Worm (Caenorhabditis elegans) whole organism, young adult: ENCODE results near the gene K06A1.2.

Source experiments
- B0035.1 ChIP-seq: sonication (generic microtip); optimal IDR thresholded peaks from 2 replicates; lab custom pipeline; 2016; ENCODE audit warnings: missing genetic modification characterization, mild to moderate bottlenecking, missing compliant biosample characterization, missing genotype, missing genetic modification reagents
- C06A6.2 ChIP-seq: fragments of 200-800 bp; sonication (Bioruptor generic); conservative IDR thresholded peaks from 2 replicates; pipeline ENCODE4 v1.3.6; 2022; ENCODE audit warnings: missing genetic modification characterization, missing compliant biosample characterization
- F23B12.7 ChIP-seq: sonication (generic microtip); optimal IDR thresholded peaks from 2 replicates; lab custom pipeline; 2017; ENCODE audit warnings: missing genetic modification characterization, mild to moderate bottlenecking, missing compliant biosample characterization, antibody characterized with exemption, moderate library complexity; ENCODE audit not compliant: insufficient read depth
- F52B5.7 ChIP-seq: sonication (generic microtip); optimal IDR thresholded peaks from 2 replicates; lab custom pipeline; 2016; ENCODE audit warnings: mild to moderate bottlenecking, missing genetic modification characterization, missing compliant biosample characterization
- F57C9.4 ChIP-seq: sonication (generic microtip); optimal IDR thresholded peaks from 2 replicates; lab custom pipeline; 2017; ENCODE audit warnings: mild to moderate bottlenecking, missing genetic modification characterization, missing compliant biosample characterization
- K11D2.4 ChIP-seq: fragments of 200-800 bp; sonication (Bioruptor generic); IDR thresholded peaks from 2 replicates; pipeline ENCODE4 v1.3.6; 2022; ENCODE audit warnings: missing genetic modification reagents, missing genetic modification characterization, missing compliant biosample characterization
- T26A5.8 ChIP-seq: sonication (generic microtip); optimal IDR thresholded peaks from 2 replicates; lab custom pipeline; 2016; ENCODE audit warnings: missing genetic modification characterization, missing compliant biosample characterization
- Y53G8AR.9 ChIP-seq: fragments of 200-800 bp; sonication (Bioruptor generic); conservative IDR thresholded peaks from 2 replicates; pipeline ENCODE4 v1.3.6; 2022; ENCODE audit warnings: missing genetic modification reagents, missing genetic modification characterization, missing compliant biosample characterization
- Y95B8A.8 ChIP-seq: fragments of 200-800 bp; sonication (Bioruptor generic); IDR thresholded peaks from 2 replicates; pipeline ENCODE4 v1.3.6; 2022; ENCODE audit warnings: missing genetic modification reagents, missing genetic modification characterization, missing compliant biosample characterization
- ZK185.1 ChIP-seq: sonication (generic microtip); optimal IDR thresholded peaks from 2 replicates; lab custom pipeline; 2016; ENCODE audit warnings: mild to moderate bottlenecking, missing genetic modification characterization, missing compliant biosample characterization; ENCODE audit not compliant: poor library complexity, severe bottlenecking
- akir-1 ChIP-seq: fragments of 200-800 bp; sonication (Bioruptor generic); optimal IDR thresholded peaks from 2 replicates; lab custom pipeline; 2018; ENCODE audit warnings: mild to moderate bottlenecking, missing genetic modification characterization, moderate library complexity, missing compliant biosample characterization
- ama-1 ChIP-seq, 3 experiments: fragments of 150-350 bp in 1 of 3; sonication (generic microtip) in 2 of 3; optimal IDR thresholded peaks; 2 replicates each; lab custom pipeline; 2014 to 2018; ENCODE audit warnings: missing biosample characterization in 2 of 3, missing genetic modification characterization in 2 of 3, missing genetic modification reagents in 2 of 3
- aptf-2 ChIP-seq: fragments of 200-800 bp; sonication (Bioruptor generic); conservative IDR thresholded peaks from 2 replicates; pipeline ENCODE4 v1.3.6; 2022; ENCODE audit warnings: missing genetic modification reagents, missing genetic modification characterization, missing compliant biosample characterization
- aptf-3 ChIP-seq: fragments of 200-800 bp; sonication (Bioruptor generic); IDR thresholded peaks from 2 replicates; pipeline ENCODE4 v1.3.6; 2022; ENCODE audit warnings: missing genetic modification characterization, missing compliant biosample characterization
- attf-3 ChIP-seq: fragments of 200-800 bp; sonication (Bioruptor generic); conservative IDR thresholded peaks from 2 replicates; pipeline ENCODE4 v1.3.6; 2022; ENCODE audit warnings: missing genetic modification reagents, missing genetic modification characterization, missing compliant biosample characterization
- attf-6 ChIP-seq: fragments of 200-800 bp; sonication (Bioruptor generic); IDR thresholded peaks from 2 replicates; pipeline ENCODE4 v1.3.6; 2022; ENCODE audit warnings: missing genetic modification reagents, missing genetic modification characterization, missing compliant biosample characterization
- bed-2 ChIP-seq: fragments of 200-800 bp; sonication (Bioruptor generic); IDR thresholded peaks from 2 replicates; pipeline ENCODE4 v1.3.6; 2022; ENCODE audit warnings: missing genetic modification reagents, missing genetic modification characterization, missing compliant biosample characterization
- ccch-3 ChIP-seq: fragments of 200-800 bp; sonication (Bioruptor generic); optimal IDR thresholded peaks from 2 replicates; lab custom pipeline; 2018; ENCODE audit warnings: mild to moderate bottlenecking, missing genetic modification characterization, missing compliant biosample characterization
- ceh-100 ChIP-seq: fragments of 200-800 bp; sonication (Bioruptor generic); IDR thresholded peaks from 2 replicates; pipeline ENCODE4 v1.3.6; 2022; ENCODE audit warnings: missing genetic modification reagents, missing genetic modification characterization, missing compliant biosample characterization
- ceh-91 ChIP-seq: fragments of 200-800 bp; sonication (Bioruptor generic); IDR thresholded peaks from 2 replicates; pipeline ENCODE4 v1.3.6; 2022; ENCODE audit warnings: missing genetic modification reagents, missing genetic modification characterization, missing compliant biosample characterization
- chd-7 ChIP-seq: sonication (generic microtip); optimal IDR thresholded peaks from 2 replicates; lab custom pipeline; 2016; ENCODE audit warnings: mild to moderate bottlenecking, missing genetic modification characterization, moderate library complexity, missing compliant biosample characterization
- dpff-1 ChIP-seq: sonication (generic microtip); optimal IDR thresholded peaks from 2 replicates; lab custom pipeline; 2017; ENCODE audit warnings: mild to moderate bottlenecking, missing genetic modification characterization, missing compliant biosample characterization
- efl-1 ChIP-seq: fragments of 150-350 bp; optimal IDR thresholded peaks from 2 replicates; lab custom pipeline; 2014; ENCODE audit warnings: missing biosample characterization, missing genetic modification reagents, missing genetic modification characterization
- gei-17 ChIP-seq: fragments of 200-800 bp; sonication (Bioruptor generic); optimal IDR thresholded peaks from 2 replicates; lab custom pipeline; 2018; ENCODE audit warnings: mild to moderate bottlenecking, missing genetic modification characterization, missing compliant biosample characterization
- hlh-12 ChIP-seq: sonication (generic microtip); optimal IDR thresholded peaks from 2 replicates; lab custom pipeline; 2016; ENCODE audit warnings: missing genetic modification characterization, missing compliant biosample characterization
- let-526 ChIP-seq: fragments of 200-800 bp; sonication (Bioruptor generic); IDR thresholded peaks from 2 replicates; pipeline ENCODE4 v1.3.6; 2022; ENCODE audit warnings: missing genetic modification reagents, missing genetic modification characterization, missing compliant biosample characterization
- lin-26 ChIP-seq: fragments of 200-800 bp; sonication (Bioruptor generic); IDR thresholded peaks from 2 replicates; pipeline ENCODE4 v1.3.6; 2022; ENCODE audit warnings: missing genetic modification reagents, missing genetic modification characterization, missing compliant biosample characterization
- lin-54 ChIP-seq: fragments of 200-800 bp; sonication (Bioruptor generic); optimal IDR thresholded peaks from 2 replicates; lab custom pipeline; 2018; ENCODE audit warnings: mild to moderate bottlenecking, missing genetic modification characterization, missing compliant biosample characterization
- madf-6 ChIP-seq: fragments of 200-800 bp; sonication (Bioruptor generic); IDR thresholded peaks from 2 replicates; pipeline ENCODE4 v1.3.6; 2022; ENCODE audit warnings: missing genetic modification reagents, missing genetic modification characterization, missing compliant biosample characterization
- mcd-1 ChIP-seq: fragments of 200-800 bp; sonication (Bioruptor generic); IDR thresholded peaks from 2 replicates; pipeline ENCODE4 v1.3.6; 2022; ENCODE audit warnings: missing genetic modification reagents, missing genetic modification characterization, missing compliant biosample characterization
- nfya-1 ChIP-seq: sonication (generic microtip); optimal IDR thresholded peaks from 2 replicates; lab custom pipeline; 2017; ENCODE audit warnings: antibody characterized with exemption, missing compliant biosample characterization, missing genetic modification characterization, borderline replicate concordance; ENCODE audit not compliant: insufficient read depth
- nfya-2 ChIP-seq: fragments of 200-800 bp; sonication (Bioruptor generic); IDR thresholded peaks from 2 replicates; pipeline ENCODE4 v1.3.6; 2022; ENCODE audit warnings: missing genetic modification reagents, missing genetic modification characterization, missing compliant biosample characterization
- nfyb-1 ChIP-seq: fragments of 200-800 bp; sonication (Bioruptor generic); IDR thresholded peaks from 2 replicates; pipeline ENCODE4 v1.3.6; 2022; ENCODE audit warnings: missing genetic modification reagents, missing genetic modification characterization, missing compliant biosample characterization
- nhr-179 ChIP-seq: sonication (generic microtip); optimal IDR thresholded peaks from 2 replicates; lab custom pipeline; 2016; ENCODE audit warnings: mild to moderate bottlenecking, missing genetic modification characterization, missing compliant biosample characterization
- nhr-27 ChIP-seq: fragments of 200-800 bp; sonication (Bioruptor generic); optimal IDR thresholded peaks from 2 replicates; lab custom pipeline; 2018; ENCODE audit warnings: mild to moderate bottlenecking, missing genetic modification characterization, moderate library complexity, missing compliant biosample characterization
- nhr-80 ChIP-seq: sonication (generic microtip); optimal IDR thresholded peaks from 2 replicates; lab custom pipeline; 2016; ENCODE audit warnings: missing genetic modification characterization, missing compliant biosample characterization
- nhr-90 ChIP-seq: sonication (generic microtip); optimal IDR thresholded peaks from 2 replicates; lab custom pipeline; 2016; ENCODE audit warnings: missing genotype, mild to moderate bottlenecking, missing genetic modification characterization, missing compliant biosample characterization
- pbrm-1 ChIP-seq: fragments of 200-800 bp; sonication (Bioruptor generic); IDR thresholded peaks from 2 replicates; pipeline ENCODE4 v1.3.6; 2022; ENCODE audit warnings: missing genetic modification reagents, missing genetic modification characterization, missing compliant biosample characterization
- rcor-1 ChIP-seq: fragments of 200-800 bp; sonication (Bioruptor generic); IDR thresholded peaks from 2 replicates; pipeline ENCODE4 v1.3.6; 2022; ENCODE audit warnings: missing genetic modification reagents, missing genetic modification characterization, missing compliant biosample characterization
- tbp1 ChIP-seq: fragments of 200-800 bp; sonication (Bioruptor generic); optimal IDR thresholded peaks from 2 replicates; lab custom pipeline; 2018; ENCODE audit warnings: mild to moderate bottlenecking, missing genetic modification characterization, missing compliant biosample characterization
- tbx-9 ChIP-seq: sonication (generic microtip); optimal IDR thresholded peaks from 2 replicates; lab custom pipeline; 2016; ENCODE audit warnings: borderline replicate concordance, missing genetic modification characterization, inconsistent platforms, missing compliant biosample characterization
- ztf-18 ChIP-seq: sonication (generic microtip); optimal IDR thresholded peaks from 2 replicates; lab custom pipeline; 2016; ENCODE audit warnings: missing genotype, mild to moderate bottlenecking, missing genetic modification characterization, missing compliant biosample characterization
- ztf-28 ChIP-seq: fragments of 200-800 bp; sonication (Bioruptor generic); IDR thresholded peaks from 2 replicates; pipeline ENCODE4 v1.3.6; 2022; ENCODE audit warnings: missing genetic modification reagents, missing genetic modification characterization, missing compliant biosample characterization

K06A1.2 gene

DNA sequence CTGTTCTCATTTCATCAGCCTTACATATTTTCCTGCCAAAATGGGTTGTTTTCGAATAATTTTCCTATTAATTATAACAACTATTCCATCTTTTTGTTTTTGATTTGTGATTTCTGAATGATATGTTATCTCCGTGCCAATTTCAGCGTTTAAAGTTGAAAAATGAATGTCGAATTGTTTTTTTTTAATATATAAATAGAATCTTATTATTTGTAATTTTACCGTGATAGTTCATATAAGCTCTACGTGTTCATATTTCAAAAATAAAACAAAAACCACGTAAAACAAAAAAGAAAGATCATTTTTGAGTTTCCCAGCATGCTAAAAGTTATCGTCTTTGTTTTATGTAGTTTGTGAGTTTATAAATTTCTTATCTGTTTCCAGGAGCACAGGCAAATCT, at the start of gene K06A1.2:
Gene K06A1.2 (plus strand): TSS at position 301 of the 400 bp plus-strand sequence.
- TF ChIP-seq efl-1 (GFP tag; lab: Kevin White, UChicago): no peak
- no peak for TF ChIP-seq nfya-2 (GFP tag; lab: Robert Waterston, UW)
- TF ChIP-seq F23B12.7 (tag; lab: Kevin White, UChicago): no peak
- no peak for TF ChIP-seq ceh-100 (GFP tag; lab: Robert Waterston, UW)
- no peak for TF ChIP-seq ceh-91
- no peak for TF ChIP-seq dpff-1 (tag; lab: Kevin White, UChicago)
- no peak for TF ChIP-seq F52B5.7 (tag; lab: Kevin White, UChicago)
- TF ChIP-seq akir-1 (GFP tag; lab: Kevin White, UChicago): no peak
- no peak for TF ChIP-seq Y53G8AR.9 (GFP tag; lab: Robert Waterston, UW)
- TF ChIP-seq hlh-12 (tag; lab: Kevin White, UChicago): no peak
- TF ChIP-seq, all 124 proteins: peak for 0

DNA sequence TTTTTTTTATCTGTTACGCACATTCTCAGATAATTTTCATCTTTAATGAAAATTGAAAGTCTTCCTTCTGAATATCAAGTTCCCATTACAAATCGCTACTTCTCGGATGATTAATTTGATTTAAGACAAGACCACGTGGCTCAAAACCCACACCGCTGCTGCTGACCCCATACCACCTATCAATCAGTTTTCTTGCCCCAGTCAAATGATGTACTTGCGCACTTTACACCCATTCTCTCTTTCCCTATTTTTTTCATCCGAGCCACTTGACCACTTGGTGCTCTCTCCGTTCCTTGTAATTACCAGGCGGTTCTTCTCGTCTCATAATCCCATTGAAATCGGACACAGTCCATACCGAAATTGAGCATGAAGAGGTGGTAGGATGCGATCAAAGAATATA, 49.8 kb upstream of the K06A1.2 start:
- TF ChIP-seq mcd-1 (GFP tag; lab: Robert Waterston, UW) (no peak), T26A5.8 (tag; lab: Kevin White, UChicago) (no peak), let-526 (no peak), nfya-1 (tag; lab: Kevin White, UChicago) (no peak), nhr-27 (tag; lab: Kevin White, UChicago) (no peak)

DNA sequence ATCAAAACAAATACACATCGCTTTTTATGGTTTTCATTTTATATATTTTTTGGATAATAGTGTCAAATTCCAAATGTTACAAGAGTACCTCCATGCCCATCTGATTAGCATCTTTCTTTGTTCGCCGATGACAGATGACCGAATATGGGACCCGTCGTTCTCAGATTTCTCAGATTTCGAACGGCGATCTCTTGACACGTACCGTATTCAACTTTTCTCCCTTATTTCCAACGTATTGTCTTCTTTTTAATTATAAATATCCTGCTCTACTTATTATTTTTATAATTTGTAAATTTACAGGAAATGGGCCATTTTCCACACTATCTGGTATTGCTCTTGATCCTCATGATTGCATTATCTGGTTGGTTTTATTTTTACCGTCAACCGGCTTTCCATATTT, 45.4 kb upstream of the K06A1.2 start, which contains the start of gene zig-10:
Gene zig-10 (plus strand): TSS at position 301 of the 400 bp plus-strand sequence.
- TF ChIP-seq ZK185.1 (tag; lab: Kevin White, UChicago): no peak
- no peak for TF ChIP-seq ceh-91
- no peak for TF ChIP-seq chd-7 (tag; lab: Kevin White, UChicago)
- no peak for TF ChIP-seq F23B12.7 (tag; lab: Kevin White, UChicago)
- TF ChIP-seq Y95B8A.8: no peak
- no peak for TF ChIP-seq aptf-2
- TF ChIP-seq lin-26 (GFP tag; lab: Robert Waterston, UW): no peak
- TF ChIP-seq ztf-18 (tag; lab: Kevin White, UChicago): no peak

DNA sequence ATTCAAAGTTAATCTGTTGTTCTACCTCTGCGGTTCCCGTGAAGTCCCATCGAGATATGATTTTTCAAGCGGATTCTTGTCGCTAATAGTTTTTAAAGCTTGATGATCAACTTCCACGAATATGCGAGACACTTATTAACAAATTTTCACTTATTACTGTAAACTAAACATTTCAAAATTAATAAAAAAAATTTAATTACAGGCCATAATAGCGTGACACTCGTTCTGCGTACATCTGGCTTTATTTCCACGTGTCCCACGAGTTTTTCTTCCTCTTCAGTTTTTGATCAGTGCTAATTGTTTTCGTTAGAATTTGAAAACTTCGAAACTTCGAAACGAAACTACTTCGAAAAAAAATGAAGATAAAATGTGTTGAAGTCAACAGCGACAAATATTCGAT, 42.2 kb upstream of the K06A1.2 start, which contains the start of gene btb-2:
Gene btb-2 (plus strand): TSS at position 301 of the 400 bp plus-strand sequence.
- TF ChIP-seq hlh-12 (tag; lab: Kevin White, UChicago) (no peak), nhr-80 (tag; lab: Kevin White, UChicago) (no peak), nhr-90 (no peak), F57C9.4 (tag; lab: Kevin White, UChicago) (no peak), rcor-1 (GFP tag; lab: Robert Waterston, UW) (no peak), lin-54 (GFP tag; lab: Kevin White, UChicago) (no peak), ztf-28 (no peak), pbrm-1 (GFP tag; lab: Robert Waterston, UW) (no peak), ama-1 (optimal IDR thresholded peaks at IDR 0.05; lab: Kevin White, UChicago) (no peak), ama-1 (GFP tag; optimal IDR thresholded peaks at IDR 0.05; lab: Kevin White, UChicago) (no peak), aptf-3 (GFP tag; lab: Robert Waterston, UW) (no peak), ccch-3 (GFP tag; lab: Kevin White, UChicago) (no peak), bed-2 (GFP tag; lab: Robert Waterston, UW) (no peak)

DNA sequence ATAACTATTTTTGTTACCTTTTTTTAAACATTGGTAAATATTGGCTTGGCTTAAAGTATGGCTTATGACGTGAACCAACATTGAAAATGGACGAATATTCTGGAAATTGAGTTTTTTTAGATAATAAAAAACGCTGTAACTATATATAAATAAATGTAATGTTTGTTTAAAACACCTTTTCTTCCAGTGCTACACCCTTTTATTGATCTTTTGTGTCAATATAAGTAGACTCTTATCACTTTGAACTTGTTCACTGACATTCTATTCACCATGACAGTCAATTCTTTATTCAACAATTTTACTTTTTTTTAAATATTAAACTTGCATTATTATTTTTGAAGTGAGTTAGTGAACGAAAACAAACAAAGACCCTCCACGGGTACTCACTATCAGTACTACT, 40.6 kb upstream of the K06A1.2 start, which contains the start of gene T25D10.1:
Gene T25D10.1 (plus strand): TSS at position 169 of the 400 bp plus-strand sequence.
- TF ChIP-seq B0035.1 (tag; lab: Kevin White, UChicago) (no peak), gei-17 (GFP tag; lab: Kevin White, UChicago) (no peak), nfya-2 (GFP tag; lab: Robert Waterston, UW) (no peak), attf-6 (no peak), nhr-179 (tag; lab: Kevin White, UChicago) (no peak), K11D2.4 (GFP tag; lab: Robert Waterston, UW) (no peak), C06A6.2 (GFP tag; lab: Robert Waterston, UW) (no peak), madf-6 (GFP tag; lab: Robert Waterston, UW) (no peak), ztf-18 (tag; lab: Kevin White, UChicago) (no peak), tbp1 (GFP tag; lab: Kevin White, UChicago) (no peak), attf-3 (no peak), tbx-9 (tag; lab: Kevin White, UChicago) (no peak), nfyb-1 (GFP tag; lab: Robert Waterston, UW) (no peak), ztf-28 (no peak)
